Worm (Caenorhabditis elegans) whole organism, L2 larva: ENCODE results near the gene Y49F6B.12.
"Not testable (repeated sequence)": the region's sequence is repeated elsewhere in the genome, so short reads cannot be mapped to it uniquely, and the experiment has no call there.

ENCODE experiments used
- C34F6.9 ChIP-seq: fragments of 150-350 bp; optimal IDR thresholded peaks from 2 replicates; lab custom pipeline; 2014; ENCODE audit warnings: missing biosample characterization, missing genetic modification characterization
- F13H6.1 ChIP-seq: sonication (generic microtip); optimal IDR thresholded peaks from 2 replicates; lab custom pipeline; 2016; ENCODE audit warnings: missing genetic modification characterization, missing compliant biosample characterization
- ZK546.5 ChIP-seq: sonication (generic microtip); optimal IDR thresholded peaks from 2 replicates; lab custom pipeline; 2017; ENCODE audit warnings: missing biosample characterization, missing genetic modification characterization
- aly-2 ChIP-seq: fragments of 150-350 bp; optimal IDR thresholded peaks from 2 replicates; lab custom pipeline; 2014; ENCODE audit warnings: missing biosample characterization, missing genetic modification characterization
- ama-1 ChIP-seq: fragments of 150-350 bp; optimal IDR thresholded peaks from 2 replicates; lab custom pipeline; 2018; ENCODE audit warnings: inconsistent platforms
- blmp-1 ChIP-seq: sonication (generic microtip); optimal IDR thresholded peaks from 2 replicates; lab custom pipeline; 2017; ENCODE audit warnings: missing genetic modification characterization, mild to moderate bottlenecking, missing compliant biosample characterization, antibody characterized with exemption, moderate library complexity; ENCODE audit not compliant: insufficient read depth
- ceh-16 ChIP-seq: fragments of 150-350 bp; optimal IDR thresholded peaks from 2 replicates; lab custom pipeline; 2014; ENCODE audit warnings: missing biosample characterization, missing genetic modification characterization
- crh-2 ChIP-seq: sonication (generic microtip); optimal IDR thresholded peaks from 2 replicates; lab custom pipeline; 2017; ENCODE audit warnings: missing biosample characterization, missing genetic modification characterization
- dmd-4 ChIP-seq: sonication (generic microtip); optimal IDR thresholded peaks from 2 replicates; lab custom pipeline; 2017; ENCODE audit warnings: missing biosample characterization, missing genetic modification characterization
- egl-27 ChIP-seq: sonication (generic microtip); optimal IDR thresholded peaks from 3 replicates; lab custom pipeline; 2017; ENCODE audit warnings: missing biosample characterization, missing genetic modification reagents, missing genetic modification characterization
- elt-3 ChIP-seq: sonication (generic microtip); optimal IDR thresholded peaks from 2 replicates; lab custom pipeline; 2017; ENCODE audit warnings: missing biosample characterization, missing genetic modification characterization
- lin-13 ChIP-seq: fragments of 150-350 bp; optimal IDR thresholded peaks from 2 replicates; lab custom pipeline; 2014; ENCODE audit warnings: missing biosample characterization, missing genetic modification reagents, missing genetic modification characterization
- lsy-2 ChIP-seq, 2 experiments: fragments of 150-350 bp in 1 of 2; sonication (generic microtip) in 1 of 2; optimal IDR thresholded peaks; 2 replicates each; lab custom pipeline; 2014 to 2017; ENCODE audit warnings: missing biosample characterization in 2 of 2, missing genetic modification characterization in 2 of 2
- mab-5 ChIP-seq: fragments of 150-350 bp; optimal IDR thresholded peaks from 2 replicates; lab custom pipeline; 2014; ENCODE audit warnings: missing biosample characterization, missing genetic modification characterization
- nhr-11 ChIP-seq: fragments of 150-350 bp; optimal IDR thresholded peaks from 2 replicates; lab custom pipeline; 2014; ENCODE audit warnings: missing biosample characterization, missing genetic modification characterization
- nhr-129 ChIP-seq: fragments of 150-350 bp; optimal IDR thresholded peaks from 2 replicates; lab custom pipeline; 2014; ENCODE audit warnings: missing biosample characterization, missing genetic modification characterization
- nhr-21 ChIP-seq: fragments of 150-350 bp; optimal IDR thresholded peaks from 2 replicates; lab custom pipeline; 2014; ENCODE audit warnings: missing biosample characterization, missing genetic modification characterization
- nhr-6 ChIP-seq: fragments of 150-350 bp; optimal IDR thresholded peaks from 2 replicates; lab custom pipeline; 2014; ENCODE audit warnings: missing biosample characterization, missing genetic modification characterization
- nhr-77 ChIP-seq: fragments of 150-350 bp; optimal IDR thresholded peaks from 2 replicates; lab custom pipeline; 2014; ENCODE audit warnings: missing biosample characterization, missing genetic modification characterization
- sem-4 ChIP-seq: fragments of 150-350 bp; optimal IDR thresholded peaks from 2 replicates; lab custom pipeline; 2014; ENCODE audit warnings: missing biosample characterization, missing genetic modification reagents, missing genetic modification characterization
- sma-3 ChIP-seq: sonication (generic microtip); optimal IDR thresholded peaks from 2 replicates; lab custom pipeline; 2016; ENCODE audit warnings: missing genetic modification reagents, missing genetic modification characterization, missing compliant biosample characterization
- sma-9 ChIP-seq, 2 experiments: fragments of 150-350 bp in 1 of 2; sonication (generic microtip) in 1 of 2; optimal IDR thresholded peaks; 2 replicates each; lab custom pipeline; 2014 to 2016; ENCODE audit warnings: missing genetic modification characterization in 2 of 2, mild to moderate bottlenecking in 1 of 2, missing biosample characterization in 1 of 2, missing compliant biosample characterization in 1 of 2, missing genetic modification reagents in 1 of 2, moderate library complexity in 1 of 2
- snpc-4 ChIP-seq: fragments of 150-350 bp; optimal IDR thresholded peaks from 2 replicates; lab custom pipeline; 2014; ENCODE audit warnings: missing biosample characterization, missing genetic modification characterization
- unc-55 ChIP-seq: fragments of 150-350 bp; sonication (generic microtip); optimal IDR thresholded peaks from 3 replicates; lab custom pipeline; 2014; ENCODE audit warnings: missing biosample characterization, missing genetic modification reagents, missing genetic modification characterization
- unc-62 ChIP-seq: fragments of 150-350 bp; optimal IDR thresholded peaks from 2 replicates; lab custom pipeline; 2014; ENCODE audit warnings: missing biosample characterization, missing genetic modification reagents, missing genetic modification characterization
- ztf-1 ChIP-seq: fragments of 200-800 bp; sonication (Bioruptor generic); conservative IDR thresholded peaks from 2 replicates; pipeline ENCODE4 v1.3.6; 2022; ENCODE audit warnings: missing genetic modification characterization, missing compliant biosample characterization
- ztf-11 ChIP-seq: sonication (generic microtip); optimal IDR thresholded peaks from 2 replicates; lab custom pipeline; 2017; ENCODE audit warnings: missing biosample characterization, missing genetic modification characterization
- ztf-4 ChIP-seq: fragments of 150-350 bp; optimal IDR thresholded peaks from 2 replicates; lab custom pipeline; 2014; ENCODE audit warnings: missing biosample characterization, missing genetic modification characterization

The Y49F6B.12 gene

DNA sequence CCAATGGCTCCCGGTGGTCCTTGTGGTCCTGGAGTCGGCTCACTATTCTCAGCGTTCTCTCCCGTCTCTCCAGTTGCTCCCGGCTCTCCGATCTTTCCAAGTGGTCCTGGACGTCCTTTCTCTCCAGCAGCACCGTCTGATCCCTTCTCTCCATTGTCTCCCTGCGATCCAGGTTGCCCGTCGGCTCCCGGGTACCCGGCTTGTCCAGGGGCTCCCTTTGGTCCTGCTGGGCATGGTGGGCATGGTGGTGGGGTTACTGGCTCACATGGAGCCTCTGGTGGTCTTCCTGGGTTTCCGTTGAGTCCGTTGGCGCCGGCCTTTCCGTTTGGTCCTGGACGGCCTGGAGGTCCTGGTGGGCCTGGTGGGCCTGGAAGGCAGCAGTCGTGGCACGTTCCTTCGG lies 28.2 kb upstream of the Y49F6B.12 start:
- TF ChIP-seq ama-1 (lab: Kevin White, UChicago) (no peak), nhr-77 (no peak), nhr-6 (tag; lab: Kevin White, UChicago) (no peak), nhr-129 (tag; lab: Kevin White, UChicago) (no peak), sma-9 (GFP tag; optimal IDR thresholded peaks at IDR 0.05; lab: Kevin White, UChicago) (no peak), sma-9 (tag; optimal IDR thresholded peaks at IDR 0.05; lab: Kevin White, UChicago) (no peak), ztf-1 (GFP tag; lab: Robert Waterston, UW) (no peak), nhr-11 (tag; lab: Kevin White, UChicago) (no peak)
- TF ChIP-seq, all 48 proteins: peak for 0

- no peak for TF ChIP-seq lin-13 (GFP tag; lab: Kevin White, UChicago)
- TF ChIP-seq nhr-21 (tag; lab: Kevin White, UChicago) = no peak
- no peak for TF ChIP-seq nhr-6 (tag; lab: Kevin White, UChicago)
- no peak for TF ChIP-seq unc-62
- no peak for TF ChIP-seq nhr-11 (tag; lab: Kevin White, UChicago)
- TF ChIP-seq egl-27 (tag; lab: Kevin White, UChicago) = no peak
- TF ChIP-seq aly-2 = no peak
- no peak for TF ChIP-seq ztf-11 (tag; lab: Kevin White, UChicago)
- TF ChIP-seq crh-2 (tag; lab: Kevin White, UChicago) = no peak
Observed at ce11 chrII:3499386-3499785, 27.2 kb upstream of the Y49F6B.12 start, which contains the start of gene Y49F6B.9. TSS of gene Y49F6B.9 (minus strand) at chrII:3499387.

DNA sequence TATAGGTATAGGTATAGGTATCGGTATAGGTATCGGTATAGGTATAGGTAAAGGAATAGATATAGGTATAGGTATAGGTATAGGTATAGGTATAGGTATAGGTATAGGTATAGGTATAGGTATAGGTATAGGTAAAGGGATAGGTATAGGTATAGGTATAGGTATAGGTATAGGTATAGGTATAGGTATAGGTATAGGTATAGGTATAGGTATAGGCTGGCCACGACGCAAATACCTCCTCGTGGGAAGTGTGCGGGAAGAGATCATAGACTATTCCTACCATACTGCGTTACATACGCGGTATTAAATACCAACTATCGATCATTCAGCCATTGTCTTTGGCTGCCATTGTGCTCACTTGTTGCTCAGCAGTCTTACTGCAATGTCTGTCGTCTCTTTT lies 18.6 kb upstream of the Y49F6B.12 start, which contains the start of gene fbxb-112:
fbxb-112 (plus strand) TSS at position 301 of the 400 bp plus-strand sequence.
- not testable (repeated sequence) for TF ChIP-seq aly-2; sem-4 (tag; lab: Kevin White, UChicago); nhr-77

DNA sequence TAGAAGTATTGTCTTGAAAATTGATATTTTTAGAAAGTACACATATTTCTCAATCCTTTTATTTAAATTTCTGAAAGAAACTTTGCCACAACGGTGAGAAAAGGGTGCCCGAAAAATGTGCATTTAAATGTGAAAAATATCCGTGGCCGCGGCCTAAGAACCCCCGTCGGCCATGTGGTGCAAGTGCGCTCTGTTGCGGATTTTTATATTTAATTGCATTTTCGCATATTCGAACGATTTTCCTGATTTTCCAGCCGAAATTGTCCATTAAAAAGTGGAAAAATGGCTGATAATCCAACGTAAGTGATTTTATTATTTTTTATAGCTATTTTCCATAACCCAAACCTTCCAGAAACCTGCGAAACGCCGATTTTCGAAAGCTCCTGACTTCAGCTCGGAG lies 10.0 kb upstream of the Y49F6B.12 start, which contains the start of gene smu-2:
smu-2 (plus strand) TSS at position 178 of the 400 bp plus-strand sequence.
- TF ChIP-seq lsy-2 (tag; optimal IDR thresholded peaks at IDR 0.05; lab: Kevin White, UChicago) = peak in 1 of 2 experiments; percentile 37
- TF ChIP-seq sma-3 (GFP tag; lab: Kevin White, UChicago) = peak; percentile 53
- TF ChIP-seq lin-13 (GFP tag; lab: Kevin White, UChicago) = peak; percentile 74
- peak; percentile 27 for TF ChIP-seq mab-5 (tag; lab: Kevin White, UChicago)
- TF ChIP-seq unc-55 = peak; percentile 79
- no peak for TF ChIP-seq aly-2
- TF ChIP-seq F13H6.1 (tag; lab: Kevin White, UChicago) = peak; percentile 41
- peak; percentile 67 for TF ChIP-seq C34F6.9 (tag; lab: Kevin White, UChicago)
- TF ChIP-seq ztf-4 (tag; lab: Kevin White, UChicago) = no peak

ce11 chrII:3481584-3481983 lies 9.4 kb upstream of the Y49F6B.12 start, which contains the start of gene Y49F6B.8:
TSS of gene Y49F6B.8 (minus strand) at chrII:3481684.
- no peak for TF ChIP-seq elt-3 (tag; lab: Kevin White, UChicago)
- TF ChIP-seq dmd-4 (tag; lab: Kevin White, UChicago) = no peak
- no peak for TF ChIP-seq unc-55

ce11 chrII:3477171-3477570 lies 5.0 kb upstream of the Y49F6B.12 start, which contains the start of gene fbxb-104:
TSS of gene fbxb-104 (minus strand) at chrII:3477271.
- TF ChIP-seq elt-3 (tag; lab: Kevin White, UChicago) (no peak), mab-5 (tag; lab: Kevin White, UChicago) (no peak)

- TF ChIP-seq blmp-1 (tag; lab: Kevin White, UChicago) = no peak
- TF ChIP-seq ztf-11 (tag; lab: Kevin White, UChicago) = no peak
- no peak for TF ChIP-seq ceh-16
Observed at ce11 chrII:3476536-3476935, 4.3 kb upstream of the Y49F6B.12 start.

DNA sequence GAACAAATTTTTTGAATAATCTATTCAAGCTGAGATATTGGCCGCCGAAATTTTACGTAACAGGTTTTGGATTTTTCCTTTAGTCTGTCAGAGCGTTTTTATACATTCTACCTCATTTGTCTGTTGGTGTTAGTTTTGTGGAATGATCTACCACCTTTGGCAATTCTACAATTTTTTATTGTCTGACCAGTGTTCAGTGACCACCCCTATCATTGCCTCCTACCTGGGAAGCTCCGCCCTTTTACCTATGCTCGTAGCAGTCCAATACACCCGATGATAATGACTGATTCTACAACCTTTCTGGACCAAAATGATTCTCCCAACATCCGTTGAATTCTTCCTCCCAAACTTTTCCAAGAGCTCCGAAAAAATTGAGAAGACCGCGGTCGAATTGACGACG lies 1.5 kb upstream of the Y49F6B.12 start, which contains the start of gene sdz-32:
sdz-32 (plus strand) TSS at position 301 of the 400 bp plus-strand sequence.
- TF ChIP-seq sem-4 (tag; lab: Kevin White, UChicago) (no peak), unc-55 (no peak), snpc-4 (no peak), ZK546.5 (no peak), ztf-1 (GFP tag; lab: Robert Waterston, UW) (no peak), F13H6.1 (tag; lab: Kevin White, UChicago) (no peak)
